Fruit fly (Drosophila melanogaster) whole organism, pupa: Measurements from ENCODE around the gene Pex11c.
A peak's percentile ranks its signal among the peaks of the same experiment; 100 is the strongest.

Source experiments
- CG10348 ChIP-seq: fragments of 200-800 bp; sonication (Bioruptor generic); IDR thresholded peaks from 2 replicates; pipeline ENCODE4 v1.3.6; 2022; ENCODE audit warnings: missing biosample characterization, missing genetic modification characterization
- CG12605 ChIP-seq: fragments of 200-800 bp; sonication (Bioruptor generic); IDR thresholded peaks from 2 replicates; pipeline ENCODE4 v1.3.6; 2022; ENCODE audit warnings: missing biosample characterization, missing genetic modification characterization
- CG14655 ChIP-seq: fragments of 200-800 bp; sonication (Bioruptor generic); optimal IDR thresholded peaks from 3 replicates; lab custom pipeline; 2017; ENCODE audit warnings: mild to moderate bottlenecking, missing biosample characterization, missing genetic modification reagents, missing genetic modification characterization
- D1 ChIP-seq: fragments of 200-800 bp; sonication (Bioruptor generic); optimal IDR thresholded peaks from 2 replicates; lab custom pipeline; 2018; ENCODE audit warnings: missing biosample characterization, mild to moderate bottlenecking, missing genetic modification characterization, moderate library complexity
- Pif1B ChIP-seq: fragments of 200-800 bp; sonication (Bioruptor generic); optimal IDR thresholded peaks from 3 replicates; lab custom pipeline; 2016; ENCODE audit warnings: missing biosample characterization, missing genetic modification characterization

DNA sequence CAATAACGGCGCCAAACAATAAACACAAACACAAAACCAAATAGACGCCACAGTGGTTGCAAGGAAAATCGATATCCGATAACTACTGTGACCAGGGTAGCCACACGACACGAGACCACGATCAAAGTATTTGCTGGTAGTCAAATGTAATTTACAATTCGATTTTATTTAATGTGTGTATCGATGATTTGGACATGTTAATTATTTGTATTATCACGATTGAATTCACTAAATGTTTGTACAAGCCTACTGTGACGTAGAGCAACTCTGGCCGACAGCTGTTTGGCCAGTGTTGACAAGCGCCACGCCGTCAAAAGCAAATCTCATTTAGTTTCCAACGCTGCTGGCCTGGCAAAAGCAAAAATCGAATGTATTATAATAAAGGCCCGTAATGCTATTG lies 6.9 kb upstream of the Pex11c start, which contains the start of the genes Rad60 and EloA:
- TF ChIP-seq CG10348 (GFP tag; lab: Robert Waterston, UW) (no peak), CG14655 (no peak), CG12605 (GFP tag; lab: Robert Waterston, UW) (no peak), Pif1B (GFP tag; lab: Kevin White, UChicago) (peak; percentile 65), D1 (tag; lab: Kevin White, UChicago) (no peak)
